Worm (Caenorhabditis elegans) whole organism, young adult: ENCODE results near the gene dhs-14.

Source experiments
- B0019.2 ChIP-seq: fragments of 200-800 bp; sonication (Bioruptor generic); conservative IDR thresholded peaks from 2 replicates; pipeline ENCODE4 v1.3.6; 2022; ENCODE audit warnings: missing genetic modification reagents, missing genetic modification characterization, missing compliant biosample characterization
- C06A6.2 ChIP-seq: fragments of 200-800 bp; sonication (Bioruptor generic); conservative IDR thresholded peaks from 2 replicates; pipeline ENCODE4 v1.3.6; 2022; ENCODE audit warnings: missing genetic modification characterization, missing compliant biosample characterization
- C17E4.6 ChIP-seq: fragments of 200-800 bp; sonication (Bioruptor generic); IDR thresholded peaks from 2 replicates; pipeline ENCODE4 v1.3.6; 2022; ENCODE audit warnings: missing genetic modification reagents, missing genetic modification characterization, missing compliant biosample characterization
- D2030.7 ChIP-seq: fragments of 200-800 bp; sonication (Bioruptor generic); IDR thresholded peaks from 2 replicates; pipeline ENCODE4 v1.3.6; 2022; ENCODE audit warnings: missing genetic modification reagents, missing genetic modification characterization, missing compliant biosample characterization
- F23B12.7 ChIP-seq: sonication (generic microtip); optimal IDR thresholded peaks from 2 replicates; lab custom pipeline; 2017; ENCODE audit warnings: missing genetic modification characterization, mild to moderate bottlenecking, missing compliant biosample characterization, antibody characterized with exemption, moderate library complexity; ENCODE audit not compliant: insufficient read depth
- F37B4.10 ChIP-seq: fragments of 200-800 bp; sonication (Bioruptor generic); IDR thresholded peaks from 2 replicates; pipeline ENCODE4 v1.3.6; 2022; ENCODE audit warnings: missing genetic modification characterization, missing compliant biosample characterization
- F55B11.4 ChIP-seq: sonication (generic microtip); optimal IDR thresholded peaks from 2 replicates; lab custom pipeline; 2016; ENCODE audit warnings: missing compliant biosample characterization, missing genetic modification characterization, borderline replicate concordance; ENCODE audit not compliant: insufficient read depth
- F57A8.1 ChIP-seq: fragments of 200-800 bp; sonication (Bioruptor generic); optimal IDR thresholded peaks from 2 replicates; lab custom pipeline; 2018; ENCODE audit warnings: mild to moderate bottlenecking, missing genetic modification characterization, moderate library complexity, missing compliant biosample characterization
- T07F8.4 ChIP-seq: sonication (generic microtip); optimal IDR thresholded peaks from 2 replicates; lab custom pipeline; 2016; ENCODE audit warnings: mild to moderate bottlenecking, missing genetic modification characterization, moderate library complexity, missing compliant biosample characterization
- T26A5.8 ChIP-seq: sonication (generic microtip); optimal IDR thresholded peaks from 2 replicates; lab custom pipeline; 2016; ENCODE audit warnings: missing genetic modification characterization, missing compliant biosample characterization
- ZK185.1 ChIP-seq: sonication (generic microtip); optimal IDR thresholded peaks from 2 replicates; lab custom pipeline; 2016; ENCODE audit warnings: mild to moderate bottlenecking, missing genetic modification characterization, missing compliant biosample characterization; ENCODE audit not compliant: poor library complexity, severe bottlenecking
- akir-1 ChIP-seq: fragments of 200-800 bp; sonication (Bioruptor generic); optimal IDR thresholded peaks from 2 replicates; lab custom pipeline; 2018; ENCODE audit warnings: mild to moderate bottlenecking, missing genetic modification characterization, moderate library complexity, missing compliant biosample characterization
- aptf-2 ChIP-seq: fragments of 200-800 bp; sonication (Bioruptor generic); conservative IDR thresholded peaks from 2 replicates; pipeline ENCODE4 v1.3.6; 2022; ENCODE audit warnings: missing genetic modification reagents, missing genetic modification characterization, missing compliant biosample characterization
- atf-7 ChIP-seq: sonication (generic microtip); optimal IDR thresholded peaks from 2 replicates; lab custom pipeline; 2017; ENCODE audit warnings: mild to moderate bottlenecking, missing genetic modification characterization, missing compliant biosample characterization
- athp-1 ChIP-seq: sonication (generic microtip); optimal IDR thresholded peaks from 2 replicates; lab custom pipeline; 2017; ENCODE audit warnings: mild to moderate bottlenecking, missing genetic modification characterization, missing compliant biosample characterization
- attf-3 ChIP-seq: fragments of 200-800 bp; sonication (Bioruptor generic); conservative IDR thresholded peaks from 2 replicates; pipeline ENCODE4 v1.3.6; 2022; ENCODE audit warnings: missing genetic modification reagents, missing genetic modification characterization, missing compliant biosample characterization
- attf-6 ChIP-seq: fragments of 200-800 bp; sonication (Bioruptor generic); IDR thresholded peaks from 2 replicates; pipeline ENCODE4 v1.3.6; 2022; ENCODE audit warnings: missing genetic modification reagents, missing genetic modification characterization, missing compliant biosample characterization
- ccch-3 ChIP-seq: fragments of 200-800 bp; sonication (Bioruptor generic); optimal IDR thresholded peaks from 2 replicates; lab custom pipeline; 2018; ENCODE audit warnings: mild to moderate bottlenecking, missing genetic modification characterization, missing compliant biosample characterization
- ceh-100 ChIP-seq: fragments of 200-800 bp; sonication (Bioruptor generic); IDR thresholded peaks from 2 replicates; pipeline ENCODE4 v1.3.6; 2022; ENCODE audit warnings: missing genetic modification reagents, missing genetic modification characterization, missing compliant biosample characterization
- ceh-79 ChIP-seq: sonication (generic microtip); optimal IDR thresholded peaks from 2 replicates; lab custom pipeline; 2017; ENCODE audit warnings: mild to moderate bottlenecking, missing genetic modification characterization, missing compliant biosample characterization
- dox-1 ChIP-seq: fragments of 200-800 bp; sonication (Bioruptor generic); IDR thresholded peaks from 2 replicates; pipeline ENCODE4 v1.3.6; 2022; ENCODE audit warnings: missing genetic modification reagents, missing genetic modification characterization, missing compliant biosample characterization
- ekl-4 ChIP-seq: fragments of 200-800 bp; sonication (Bioruptor generic); IDR thresholded peaks from 2 replicates; pipeline ENCODE4 v1.3.6; 2022; ENCODE audit warnings: missing genetic modification reagents, missing genetic modification characterization, missing compliant biosample characterization
- let-526 ChIP-seq: fragments of 200-800 bp; sonication (Bioruptor generic); IDR thresholded peaks from 2 replicates; pipeline ENCODE4 v1.3.6; 2022; ENCODE audit warnings: missing genetic modification reagents, missing genetic modification characterization, missing compliant biosample characterization
- lin-35 ChIP-seq, 3 experiments: fragments of 150-350 bp in 2 of 3; sonication (generic microtip) in 1 of 3; optimal IDR thresholded peaks; 2 replicates each; lab custom pipeline; 2014 to 2018; ENCODE audit warnings: missing biosample characterization in 3 of 3, missing genetic modification characterization in 3 of 3, missing genetic modification reagents in 3 of 3
- lin-40 ChIP-seq: sonication (generic microtip); optimal IDR thresholded peaks from 2 replicates; lab custom pipeline; 2016; ENCODE audit warnings: missing genetic modification characterization, mild to moderate bottlenecking, missing compliant biosample characterization, missing genotype, missing genetic modification reagents
- lsl-1 ChIP-seq: fragments of 200-800 bp; sonication (Bioruptor generic); optimal IDR thresholded peaks from 2 replicates; lab custom pipeline; 2018; ENCODE audit warnings: mild to moderate bottlenecking, missing genetic modification characterization, moderate library complexity, missing compliant biosample characterization
- madf-10 ChIP-seq: sonication (generic microtip); optimal IDR thresholded peaks from 2 replicates; lab custom pipeline; 2016; ENCODE audit warnings: mild to moderate bottlenecking, missing genetic modification characterization, missing compliant biosample characterization
- mcd-1 ChIP-seq: fragments of 200-800 bp; sonication (Bioruptor generic); IDR thresholded peaks from 2 replicates; pipeline ENCODE4 v1.3.6; 2022; ENCODE audit warnings: missing genetic modification reagents, missing genetic modification characterization, missing compliant biosample characterization
- nfya-1 ChIP-seq: sonication (generic microtip); optimal IDR thresholded peaks from 2 replicates; lab custom pipeline; 2017; ENCODE audit warnings: antibody characterized with exemption, missing compliant biosample characterization, missing genetic modification characterization, borderline replicate concordance; ENCODE audit not compliant: insufficient read depth
- nfya-2 ChIP-seq: fragments of 200-800 bp; sonication (Bioruptor generic); IDR thresholded peaks from 2 replicates; pipeline ENCODE4 v1.3.6; 2022; ENCODE audit warnings: missing genetic modification reagents, missing genetic modification characterization, missing compliant biosample characterization
- nhr-120 ChIP-seq: fragments of 200-800 bp; sonication (Bioruptor generic); IDR thresholded peaks from 2 replicates; pipeline ENCODE4 v1.3.6; 2022; ENCODE audit warnings: missing genetic modification characterization, missing compliant biosample characterization
- nhr-80 ChIP-seq: sonication (generic microtip); optimal IDR thresholded peaks from 2 replicates; lab custom pipeline; 2016; ENCODE audit warnings: missing genetic modification characterization, missing compliant biosample characterization
- rcor-1 ChIP-seq: fragments of 200-800 bp; sonication (Bioruptor generic); IDR thresholded peaks from 2 replicates; pipeline ENCODE4 v1.3.6; 2022; ENCODE audit warnings: missing genetic modification reagents, missing genetic modification characterization, missing compliant biosample characterization
- repo-1 ChIP-seq: sonication (generic microtip); optimal IDR thresholded peaks from 2 replicates; lab custom pipeline; 2017; ENCODE audit warnings: mild to moderate bottlenecking, missing genetic modification characterization, missing compliant biosample characterization
- snpc-1.1 ChIP-seq: sonication (generic microtip); optimal IDR thresholded peaks from 2 replicates; lab custom pipeline; 2017; ENCODE audit warnings: missing genetic modification characterization, mild to moderate bottlenecking, missing compliant biosample characterization, antibody characterized with exemption, moderate library complexity, missing genotype, missing genetic modification reagents; ENCODE audit not compliant: insufficient read depth
- sptf-2 ChIP-seq: fragments of 200-800 bp; sonication (Bioruptor generic); optimal IDR thresholded peaks from 2 replicates; lab custom pipeline; 2018; ENCODE audit warnings: mild to moderate bottlenecking, missing genetic modification characterization, missing compliant biosample characterization
- zfh-2 ChIP-seq: fragments of 200-800 bp; sonication (Bioruptor generic); conservative IDR thresholded peaks from 2 replicates; pipeline ENCODE4 v1.3.6; 2022; ENCODE audit warnings: missing genetic modification reagents, missing genetic modification characterization, missing compliant biosample characterization
- ztf-18 ChIP-seq: sonication (generic microtip); optimal IDR thresholded peaks from 2 replicates; lab custom pipeline; 2016; ENCODE audit warnings: missing genotype, mild to moderate bottlenecking, missing genetic modification characterization, missing compliant biosample characterization
- ztf-6 ChIP-seq: fragments of 200-800 bp; sonication (Bioruptor generic); IDR thresholded peaks from 2 replicates; pipeline ENCODE4 v1.3.6; 2022; ENCODE audit warnings: missing genetic modification reagents, missing genetic modification characterization, missing compliant biosample characterization

Gene dhs-14

ce11 chrV:2769754-2770153 lies 4.8 kb upstream of the dhs-14 start, which contains the start of gene dhs-15:
dhs-15 (minus strand) TSS chrV:2769854.
- TF ChIP-seq mcd-1 (no peak), F23B12.7 (tag; lab: Kevin White, UChicago) (no peak)

- no peak for TF ChIP-seq ceh-79 (tag; lab: Kevin White, UChicago)
- TF ChIP-seq ceh-100 (GFP tag; lab: Robert Waterston, UW): no peak
- no peak for TF ChIP-seq F57A8.1 (GFP tag; lab: Kevin White, UChicago)
- no peak for TF ChIP-seq C06A6.2 (GFP tag; lab: Robert Waterston, UW)
- TF ChIP-seq athp-1: no peak
- no peak for TF ChIP-seq nhr-120 (GFP tag; lab: Robert Waterston, UW)
- no peak for TF ChIP-seq atf-7
- TF ChIP-seq C17E4.6 (GFP tag; lab: Robert Waterston, UW): no peak
- TF ChIP-seq let-526 (GFP tag; lab: Robert Waterston, UW): no peak
- no peak for TF ChIP-seq rcor-1 (GFP tag; lab: Robert Waterston, UW)
- no peak for TF ChIP-seq D2030.7
Observed at ce11 chrV:2767465-2767864, 2.5 kb upstream of the dhs-14 start, which contains the start of gene R05D8.9. R05D8.9 (minus strand) TSS chrV:2767565.

DNA sequence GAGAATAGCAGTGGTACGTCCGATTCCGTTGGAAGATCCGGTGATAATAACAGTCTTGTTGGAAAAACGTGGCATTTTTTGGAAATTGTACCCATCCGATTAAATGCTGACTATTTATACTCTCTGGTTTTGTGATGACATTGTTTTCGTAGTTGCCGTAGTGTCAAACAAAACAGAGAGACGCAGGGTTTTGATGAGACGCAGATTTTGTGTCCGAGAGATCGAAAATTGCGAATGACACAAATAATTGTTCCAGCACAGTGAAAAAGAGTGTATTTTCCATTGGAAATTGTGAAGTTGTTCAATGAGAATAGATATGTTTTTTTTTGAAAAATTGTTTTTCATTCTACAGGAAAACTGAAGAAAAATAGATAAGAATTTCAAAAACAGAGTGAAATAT lies 1.9 kb downstream of the dhs-14 start, which contains the start of gene R05D8.7:
Gene R05D8.7, minus strand, starts transcription at position 104 of the 400 bp plus-strand sequence.
- no peak for TF ChIP-seq B0019.2 (GFP tag; lab: Robert Waterston, UW)
- TF ChIP-seq F37B4.10 (GFP tag; lab: Robert Waterston, UW): no peak

DNA sequence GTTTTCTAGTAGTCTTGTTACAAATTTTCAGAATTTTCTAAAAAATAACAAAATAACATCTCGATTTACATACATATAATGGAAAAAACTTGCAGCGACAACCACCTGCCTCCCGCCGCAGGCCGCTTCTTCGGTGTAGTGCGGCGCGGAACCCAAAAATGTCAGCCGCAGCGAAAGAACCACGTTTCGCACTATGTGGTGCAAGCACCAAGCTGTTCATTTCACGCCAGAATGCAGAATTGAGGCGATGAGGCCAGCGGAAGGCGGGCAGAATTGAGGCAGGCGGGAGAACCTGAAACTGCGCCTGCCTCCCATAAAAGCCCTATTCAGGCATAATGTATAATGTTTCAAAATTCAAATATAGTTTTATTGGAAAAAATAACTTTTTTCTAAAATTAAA lies 3.5 kb downstream of the dhs-14 start:
- TF ChIP-seq aptf-2 (GFP tag; lab: Robert Waterston, UW) (no peak), atf-7 (no peak), attf-3 (GFP tag; lab: Robert Waterston, UW) (no peak), F55B11.4 (no peak), repo-1 (tag; lab: Kevin White, UChicago) (no peak), lsl-1 (no peak), nhr-80 (no peak), zfh-2 (peak; percentile 75)

DNA sequence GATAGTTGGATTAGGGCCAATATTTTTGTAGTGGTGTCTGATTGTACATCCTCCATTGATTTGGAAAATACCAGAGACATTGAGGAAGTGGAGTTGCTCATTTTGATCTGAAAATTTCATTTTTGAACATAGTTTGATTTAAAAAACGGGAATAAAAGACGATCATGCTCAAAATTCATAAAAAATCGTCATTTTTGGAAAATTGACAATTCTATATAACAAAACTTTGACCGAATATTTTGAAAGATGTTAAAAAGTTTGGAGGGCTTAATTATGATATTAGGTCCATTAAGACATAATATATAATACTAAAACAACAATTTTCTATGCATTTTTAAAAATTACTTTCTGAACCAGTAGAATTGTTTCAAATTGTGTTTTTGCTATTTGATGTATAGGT lies 5.5 kb downstream of the dhs-14 start, which contains the start of gene srg-58:
Gene srg-58, minus strand, starts transcription at position 101 of the 400 bp plus-strand sequence.
- TF ChIP-seq ccch-3 (GFP tag; lab: Kevin White, UChicago) (no peak), T07F8.4 (no peak), attf-3 (GFP tag; lab: Robert Waterston, UW) (no peak), ztf-18 (no peak), snpc-1.1 (tag; lab: Kevin White, UChicago) (no peak), T26A5.8 (tag; lab: Kevin White, UChicago) (no peak), lin-40 (no peak), attf-6 (no peak), lin-35 (GFP tag; optimal IDR thresholded peaks at IDR 0.05; lab: Kevin White, UChicago) (no peak), nfya-1 (tag; lab: Kevin White, UChicago) (no peak), ZK185.1 (no peak), akir-1 (GFP tag; lab: Kevin White, UChicago) (no peak), sptf-2 (GFP tag; lab: Kevin White, UChicago) (no peak), ekl-4 (GFP tag; lab: Robert Waterston, UW) (no peak), madf-10 (tag; lab: Kevin White, UChicago) (no peak), dox-1 (no peak), ztf-6 (GFP tag; lab: Robert Waterston, UW) (no peak), nfya-2 (GFP tag; lab: Robert Waterston, UW) (no peak)
